Worm (Caenorhabditis elegans) whole organism, late embryonic: Measurements from ENCODE around the gene timm-17B.1.

Experiments used
- C38D4.7 ChIP-seq: fragments of 200-800 bp; sonication (Bioruptor generic); optimal IDR thresholded peaks from 2 replicates; lab custom pipeline; 2018; ENCODE audit warnings: mild to moderate bottlenecking, missing genetic modification characterization, moderate library complexity, missing compliant biosample characterization
- F13H6.1 ChIP-seq: sonication (generic microtip); optimal IDR thresholded peaks from 2 replicates; lab custom pipeline; 2016; ENCODE audit warnings: missing genetic modification characterization, missing compliant biosample characterization
- K09A11.1 ChIP-seq: sonication (generic microtip); optimal IDR thresholded peaks from 2 replicates; lab custom pipeline; 2017; ENCODE audit warnings: antibody characterized with exemption, mild to moderate bottlenecking, missing genetic modification characterization, missing compliant biosample characterization; ENCODE audit not compliant: insufficient read depth
- T23F11.4 ChIP-seq: fragments of 200-800 bp; sonication (Bioruptor generic); optimal IDR thresholded peaks from 2 replicates; lab custom pipeline; 2018; ENCODE audit warnings: mild to moderate bottlenecking, missing genetic modification characterization, missing compliant biosample characterization
- Y22D7AL.16 ChIP-seq: sonication (generic microtip); optimal IDR thresholded peaks from 2 replicates; lab custom pipeline; 2016; ENCODE audit warnings: missing genetic modification characterization, missing compliant biosample characterization
- ahr-1 ChIP-seq: sonication (generic microtip); optimal IDR thresholded peaks from 2 replicates; lab custom pipeline; 2016; ENCODE audit warnings: missing genetic modification characterization, missing compliant biosample characterization
- ama-1 ChIP-seq: fragments of 150-350 bp; optimal IDR thresholded peaks from 2 replicates; lab custom pipeline; 2014
- ceh-14 ChIP-seq: sonication (generic microtip); optimal IDR thresholded peaks from 2 replicates; lab custom pipeline; 2016; ENCODE audit warnings: missing genotype, missing genetic modification characterization, missing compliant biosample characterization
- ceh-18 ChIP-seq: sonication (generic microtip); optimal IDR thresholded peaks from 2 replicates; lab custom pipeline; 2016; ENCODE audit warnings: missing genetic modification characterization, missing compliant biosample characterization
- ceh-19 ChIP-seq: fragments of 200-800 bp; sonication (Bioruptor generic); optimal IDR thresholded peaks from 2 replicates; lab custom pipeline; 2018; ENCODE audit warnings: mild to moderate bottlenecking, missing genetic modification characterization, missing compliant biosample characterization
- ceh-2 ChIP-seq: sonication (generic microtip); optimal IDR thresholded peaks from 2 replicates; lab custom pipeline; 2016; ENCODE audit warnings: missing genotype, missing genetic modification characterization, missing compliant biosample characterization
- ceh-30 ChIP-seq: fragments of 150-350 bp; optimal IDR thresholded peaks from 2 replicates; lab custom pipeline; 2014; ENCODE audit warnings: missing biosample characterization, missing genetic modification characterization
- ceh-31 ChIP-seq: sonication (generic microtip); optimal IDR thresholded peaks from 2 replicates; lab custom pipeline; 2016; ENCODE audit warnings: missing genetic modification characterization, missing compliant biosample characterization
- ceh-34 ChIP-seq: sonication (generic microtip); optimal IDR thresholded peaks from 2 replicates; lab custom pipeline; 2016; ENCODE audit warnings: mild to moderate bottlenecking, missing genetic modification characterization, missing compliant biosample characterization
- ceh-45 ChIP-seq: fragments of 200-800 bp; sonication (Bioruptor generic); IDR thresholded peaks from 2 replicates; pipeline ENCODE4 v1.3.6; 2022; ENCODE audit warnings: missing genetic modification reagents, missing genetic modification characterization, missing compliant biosample characterization
- ceh-48 ChIP-seq: sonication (generic microtip); optimal IDR thresholded peaks from 2 replicates; lab custom pipeline; 2016; ENCODE audit warnings: missing genetic modification characterization, inconsistent platforms, missing compliant biosample characterization
- ceh-9 ChIP-seq: sonication (generic microtip); optimal IDR thresholded peaks from 2 replicates; lab custom pipeline; 2016; ENCODE audit warnings: mild to moderate bottlenecking, missing genetic modification characterization, inconsistent platforms, missing compliant biosample characterization
- elt-2 ChIP-seq: sonication (generic microtip); optimal IDR thresholded peaks from 2 replicates; lab custom pipeline; 2016; ENCODE audit warnings: missing genetic modification reagents, missing genetic modification characterization, missing compliant biosample characterization
- elt-4 ChIP-seq: sonication (generic microtip); optimal IDR thresholded peaks from 2 replicates; lab custom pipeline; 2016; ENCODE audit warnings: missing genetic modification characterization, missing compliant biosample characterization
- ets-4 ChIP-seq: sonication (generic microtip); optimal IDR thresholded peaks from 2 replicates; lab custom pipeline; 2016; ENCODE audit warnings: missing genetic modification characterization, missing compliant biosample characterization
- fax-1 ChIP-seq: sonication (generic microtip); optimal IDR thresholded peaks from 2 replicates; lab custom pipeline; 2016; ENCODE audit warnings: missing genotype, missing genetic modification characterization, missing compliant biosample characterization
- fkh-6 ChIP-seq: sonication (generic microtip); optimal IDR thresholded peaks from 2 replicates; lab custom pipeline; 2016; ENCODE audit warnings: missing genetic modification characterization, missing compliant biosample characterization
- hlh-15 ChIP-seq: sonication (generic microtip); optimal IDR thresholded peaks from 2 replicates; lab custom pipeline; 2016; ENCODE audit warnings: missing genetic modification characterization, missing compliant biosample characterization
- hlh-6 ChIP-seq: sonication (generic microtip); optimal IDR thresholded peaks from 2 replicates; lab custom pipeline; 2016; ENCODE audit warnings: missing genotype, missing genetic modification characterization, missing compliant biosample characterization
- mec-3 ChIP-seq: sonication (generic microtip); optimal IDR thresholded peaks from 2 replicates; lab custom pipeline; 2016; ENCODE audit warnings: borderline replicate concordance, missing genetic modification characterization, missing compliant biosample characterization
- nfya-1 ChIP-seq: sonication (generic microtip); optimal IDR thresholded peaks from 2 replicates; lab custom pipeline; 2017; ENCODE audit warnings: missing genetic modification characterization, mild to moderate bottlenecking, missing compliant biosample characterization, antibody characterized with exemption, moderate library complexity
- nhr-11 ChIP-seq: fragments of 150-350 bp; optimal IDR thresholded peaks from 2 replicates; lab custom pipeline; 2014; ENCODE audit warnings: missing biosample characterization, missing genetic modification characterization
- nhr-232 ChIP-seq: sonication (generic microtip); optimal IDR thresholded peaks from 2 replicates; lab custom pipeline; 2016; ENCODE audit warnings: missing genetic modification characterization, missing compliant biosample characterization
- pax-1 ChIP-seq: fragments of 150-350 bp; optimal IDR thresholded peaks from 2 replicates; lab custom pipeline; 2014; ENCODE audit warnings: missing biosample characterization, missing genetic modification characterization
- pha-4 ChIP-seq: fragments of 150-350 bp; optimal IDR thresholded peaks from 2 replicates; lab custom pipeline; 2018; ENCODE audit warnings: missing biosample characterization, missing genetic modification reagents, missing genetic modification characterization
- ref-2 ChIP-seq: sonication (generic microtip); optimal IDR thresholded peaks from 2 replicates; lab custom pipeline; 2016; ENCODE audit warnings: missing genetic modification characterization, missing compliant biosample characterization
- sox-4 ChIP-seq: sonication (generic microtip); optimal IDR thresholded peaks from 2 replicates; lab custom pipeline; 2017; ENCODE audit warnings: mild to moderate bottlenecking, missing genetic modification characterization, inconsistent platforms, missing compliant biosample characterization
- syd-9 ChIP-seq: sonication (generic microtip); optimal IDR thresholded peaks from 2 replicates; lab custom pipeline; 2016; ENCODE audit warnings: mild to moderate bottlenecking, missing genetic modification characterization, moderate library complexity, missing compliant biosample characterization
- tbx-7 ChIP-seq: sonication (generic microtip); optimal IDR thresholded peaks from 2 replicates; lab custom pipeline; 2016; ENCODE audit warnings: missing genotype, missing genetic modification characterization, missing compliant biosample characterization
- unc-3 ChIP-seq, 2 experiments: fragments of 200-800 bp in 1 of 2; sonication (Bioruptor generic) in 1 of 2; sonication (generic microtip) in 1 of 2; conservative IDR thresholded peaks in 1 of 2; optimal IDR thresholded peaks in 1 of 2; 2 replicates each; pipeline versions ENCODE4 v1.3.6 to Lab custom; 2016 to 2022; ENCODE audit warnings: missing compliant biosample characterization in 2 of 2, missing genetic modification characterization in 2 of 2, missing genetic modification reagents in 1 of 2
- unc-42 ChIP-seq: sonication (generic microtip); optimal IDR thresholded peaks from 2 replicates; lab custom pipeline; 2016; ENCODE audit warnings: missing genotype, missing genetic modification characterization, missing compliant biosample characterization
- unc-55 ChIP-seq: sonication (generic microtip); optimal IDR thresholded peaks from 2 replicates; lab custom pipeline; 2017; ENCODE audit warnings: missing biosample characterization, missing genetic modification reagents, missing genetic modification characterization
- unc-86 ChIP-seq: sonication (generic microtip); optimal IDR thresholded peaks from 2 replicates; lab custom pipeline; 2016; ENCODE audit warnings: missing genetic modification characterization, missing compliant biosample characterization

The timm-17B.1 gene

DNA sequence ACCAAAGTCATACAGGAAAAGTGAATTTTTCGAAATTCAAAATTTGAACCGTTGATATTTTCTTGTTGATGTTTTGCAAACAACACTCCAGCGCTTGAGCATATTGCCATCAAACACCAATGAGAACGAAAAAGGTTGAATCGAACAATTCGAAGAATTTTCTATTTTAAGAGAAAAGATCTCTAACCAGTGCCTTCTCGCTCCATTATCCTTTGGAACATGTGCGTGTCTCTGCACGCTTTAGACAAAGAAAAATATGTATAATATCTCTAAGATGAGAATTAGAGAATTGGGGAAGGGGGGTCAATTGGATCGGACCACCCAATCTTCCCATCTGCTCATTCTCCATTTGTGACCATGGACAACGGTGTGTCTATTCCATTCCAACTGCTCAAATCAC is 18.6 kb upstream of the timm-17B.1 start, which contains the start of gene Y17G9B.2:
TSS of gene Y17G9B.2 (plus strand) at position 301 of the 400 bp plus-strand sequence.
- no peak for TF ChIP-seq nhr-232 (tag; lab: Kevin White, UChicago)
- TF ChIP-seq C38D4.7 (GFP tag; lab: Kevin White, UChicago): no peak
- TF ChIP-seq ets-4 (tag; lab: Kevin White, UChicago): no peak
- TF ChIP-seq ceh-45: no peak
- TF ChIP-seq pax-1: no peak
- no peak for TF ChIP-seq Y22D7AL.16 (tag; lab: Kevin White, UChicago)
- TF ChIP-seq nhr-11: no peak
- no peak for TF ChIP-seq ceh-9 (tag; lab: Kevin White, UChicago)
- no peak for TF ChIP-seq ceh-19
- TF ChIP-seq elt-4: no peak
- TF ChIP-seq unc-42 (tag; lab: Kevin White, UChicago): no peak
- TF ChIP-seq mec-3 (tag; lab: Kevin White, UChicago): no peak
- no peak for TF ChIP-seq ceh-30 (tag; lab: Kevin White, UChicago)
- TF ChIP-seq ama-1 (lab: Kevin White, UChicago): no peak

DNA sequence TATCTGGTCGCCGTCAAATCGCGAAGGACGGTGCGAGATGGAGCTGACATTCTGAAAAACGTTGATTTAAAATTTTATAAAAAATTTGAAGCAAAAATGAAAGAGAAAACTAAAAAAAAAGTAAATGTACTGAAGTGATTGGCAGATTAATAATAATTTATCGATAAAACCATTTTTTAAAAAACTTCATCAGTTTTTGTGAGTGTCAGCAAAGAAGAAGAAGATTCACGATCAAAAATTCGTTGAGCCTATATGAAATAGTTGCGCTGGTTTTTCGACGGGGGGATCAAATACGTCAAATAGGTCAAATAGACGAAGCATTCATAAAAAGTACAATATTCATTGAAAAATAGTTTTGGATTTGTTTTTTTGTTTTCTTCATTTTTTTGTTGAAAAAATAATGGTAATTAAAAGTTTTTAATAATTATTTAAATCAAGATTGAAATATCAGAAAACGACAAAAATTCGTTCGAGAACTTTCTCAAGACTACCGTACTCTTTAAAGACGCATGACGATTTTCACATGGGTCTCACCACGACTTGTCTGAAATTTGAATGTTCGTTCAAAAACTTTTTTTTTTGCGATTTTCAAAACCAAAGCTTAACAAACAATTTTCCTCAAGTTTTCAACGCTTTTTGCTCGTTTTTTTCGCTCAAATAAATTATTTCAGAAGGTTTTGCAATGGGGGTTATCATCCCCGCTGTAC is 15.2 kb upstream of the timm-17B.1 start, which contains the start of the genes memi-1 and cyp-31A3:
TSS of gene memi-1 (minus strand) at position 51 of the 707 bp plus-strand sequence.
TSS of gene cyp-31A3 (plus strand) at position 672 of the 707 bp plus-strand sequence.
- TF ChIP-seq syd-9 (tag; lab: Kevin White, UChicago) (no peak), fax-1 (tag; lab: Kevin White, UChicago) (no peak), Y22D7AL.16 (tag; lab: Kevin White, UChicago) (no peak), K09A11.1 (tag; lab: Kevin White, UChicago) (no peak), unc-55 (GFP tag; lab: Kevin White, UChicago) (no peak), hlh-6 (tag; lab: Kevin White, UChicago) (no peak), pha-4 (tag; lab: Kevin White, UChicago) (no peak)

DNA sequence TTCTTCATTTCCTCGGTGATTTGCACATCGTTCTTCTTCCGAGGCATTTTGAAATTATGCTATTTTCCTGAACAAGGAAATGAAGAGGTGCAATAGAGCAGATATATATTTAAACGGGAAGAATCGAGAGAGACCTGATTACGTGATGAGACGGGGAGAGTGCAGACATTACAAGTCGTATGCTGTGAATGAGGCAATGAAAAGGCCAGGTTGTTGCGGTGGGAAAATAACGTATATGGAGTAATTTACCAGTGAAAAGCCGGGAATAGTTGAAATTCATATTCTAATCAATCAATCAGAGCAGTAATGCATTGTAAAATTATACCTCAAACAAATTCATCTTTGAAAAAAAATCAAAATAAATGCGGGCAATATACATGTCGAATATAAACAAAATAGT is 13.4 kb upstream of the timm-17B.1 start, which contains the start of gene Y17G9B.8:
TSS of gene Y17G9B.8 (minus strand) at position 182 of the 400 bp plus-strand sequence.
- TF ChIP-seq elt-2 (tag; lab: Kevin White, UChicago) (no peak), hlh-15 (tag; lab: Kevin White, UChicago) (no peak), ceh-14 (tag; lab: Kevin White, UChicago) (no peak), nhr-232 (tag; lab: Kevin White, UChicago) (no peak), ceh-9 (tag; lab: Kevin White, UChicago) (no peak), ceh-18 (tag; lab: Kevin White, UChicago) (no peak), T23F11.4 (GFP tag; lab: Kevin White, UChicago) (no peak), ahr-1 (tag; lab: Kevin White, UChicago) (no peak), ceh-2 (tag; lab: Kevin White, UChicago) (no peak), nfya-1 (tag; lab: Kevin White, UChicago) (no peak), tbx-7 (no peak), mec-3 (tag; lab: Kevin White, UChicago) (no peak), sox-4 (tag; lab: Kevin White, UChicago) (no peak), ceh-19 (no peak), K09A11.1 (tag; lab: Kevin White, UChicago) (no peak), F13H6.1 (tag; lab: Kevin White, UChicago) (no peak), ref-2 (no peak), unc-86 (tag; lab: Kevin White, UChicago) (no peak), Y22D7AL.16 (tag; lab: Kevin White, UChicago) (no peak)

DNA sequence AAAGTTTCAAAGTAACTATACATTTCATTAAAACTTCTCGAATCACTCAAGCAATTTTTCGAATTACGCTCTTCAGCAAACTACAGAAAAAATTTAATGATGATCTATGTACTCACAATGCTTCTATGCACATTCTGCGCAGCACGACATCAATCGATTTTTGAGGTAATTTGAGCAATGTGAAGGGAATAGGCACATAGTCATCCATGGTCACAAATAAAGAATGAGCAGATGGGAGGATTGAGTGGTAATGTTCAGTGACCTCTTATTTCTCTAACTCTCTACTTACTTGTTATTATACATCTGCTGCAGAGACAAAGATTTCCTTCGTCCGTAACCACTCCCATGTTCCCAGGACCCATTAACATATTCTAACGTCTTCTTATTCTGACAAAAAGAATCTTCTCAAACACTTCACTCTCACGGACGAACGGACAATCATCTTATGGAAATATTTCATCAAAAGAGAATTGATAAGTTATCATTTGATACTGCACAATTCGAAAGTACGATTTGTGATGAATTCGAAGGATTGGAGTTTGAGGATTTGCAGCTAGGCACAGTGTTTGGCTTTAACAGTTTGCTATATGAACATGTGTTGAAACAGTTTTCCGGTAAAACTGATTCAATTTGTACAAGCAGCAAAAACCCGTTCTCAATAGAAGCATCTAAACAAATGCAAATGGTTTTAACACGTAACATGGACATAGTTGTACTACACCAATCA is 10.8 kb upstream of the timm-17B.1 start, which contains the start of the genes fbxb-77 and Y17G9B.11:
TSS of gene fbxb-77 (minus strand) at position 229 of the 727 bp plus-strand sequence.
TSS of gene Y17G9B.11 (plus strand) at position 677 of the 727 bp plus-strand sequence.
- TF ChIP-seq ref-2 (peak; percentile 34), unc-3 (GFP tag; conservative IDR thresholded peaks at IDR 0.05; lab: Robert Waterston, UW) (no peak), unc-3 (tag; optimal IDR thresholded peaks at IDR 0.05; lab: Kevin White, UChicago) (no peak), ceh-31 (tag; lab: Kevin White, UChicago) (no peak), ceh-34 (tag; lab: Kevin White, UChicago) (peak; percentile 61), ceh-48 (tag; lab: Kevin White, UChicago) (peak; percentile 44), unc-42 (tag; lab: Kevin White, UChicago) (no peak), fkh-6 (tag; lab: Kevin White, UChicago) (no peak)
